Worm (Caenorhabditis elegans) whole organism, L3 larva: ENCODE results near the gene F38B6.4.

Experiments
- ama-1 ChIP-seq: fragments of 150-350 bp; optimal IDR thresholded peaks from 2 replicates; lab custom pipeline; 2018
- lin-39 ChIP-seq: fragments of 150-350 bp; optimal IDR thresholded peaks from 2 replicates; lab custom pipeline; 2018; ENCODE audit warnings: missing biosample characterization, missing genetic modification reagents, missing genetic modification characterization
- unc-62 ChIP-seq: fragments of 150-350 bp; sonication (generic microtip); optimal IDR thresholded peaks from 4 replicates; lab custom pipeline; 2014; ENCODE audit warnings: missing biosample characterization, missing genetic modification reagents, missing genetic modification characterization

ce11 chrX:6663780-6664437, 10.8 kb upstream of the F38B6.4 start:
- TF ChIP-seq lin-39 (tag; lab: Kevin White, UChicago) = no peak
- no peak for TF ChIP-seq unc-62 (GFP tag; lab: Kevin White, UChicago)
- peak; percentile 1 for TF ChIP-seq ama-1 (lab: Kevin White, UChicago)
